Fruit fly (Drosophila melanogaster): ENCODE data around the gene CG14315.

CG14315 gene

DNA sequence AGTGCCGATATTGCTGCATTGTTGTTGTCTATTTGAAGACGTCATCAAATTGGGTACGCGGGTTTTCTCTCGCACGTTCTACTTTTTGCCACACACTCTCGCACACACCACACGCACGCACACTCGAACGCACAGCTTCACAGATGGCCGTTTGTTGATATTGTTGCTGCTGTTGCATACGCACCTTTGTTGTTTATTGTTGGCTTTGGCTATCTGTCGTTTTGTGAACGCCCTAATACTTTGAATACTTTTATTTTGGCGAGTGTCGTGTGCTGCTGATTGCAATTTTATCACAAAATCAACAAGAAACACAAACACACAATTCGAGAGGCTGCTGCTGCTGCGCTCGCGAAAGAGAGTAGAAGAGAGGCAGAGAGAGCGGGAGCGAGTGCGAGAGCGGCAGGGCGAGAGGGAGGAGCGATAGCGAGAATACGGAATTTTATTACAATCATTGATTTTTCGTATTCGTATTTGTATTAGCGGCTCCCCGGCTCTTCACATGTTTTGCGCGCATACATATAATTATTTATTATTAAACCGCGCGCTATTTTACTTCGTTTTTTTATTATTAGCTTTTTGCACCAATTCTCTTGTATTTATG is 40.1 kb downstream of the CG14315 start (continued):
- TF ChIP-seq Atf-2 (GFP tag; optimal IDR thresholded peaks at IDR 0.05), result peak; percentile 22
- no peak for TF ChIP-seq crp (GFP tag; optimal IDR thresholded peaks at IDR 0.05)
- no peak for TF ChIP-seq crol (GFP tag; IDR thresholded peaks at IDR 0.05)
- TF ChIP-seq Dp (GFP tag; optimal IDR thresholded peaks at IDR 0.05), result no peak
- no peak for TF ChIP-seq otp (GFP tag; IDR thresholded peaks at IDR 0.05)
- TF ChIP-seq H2.0 (GFP tag; IDR thresholded peaks at IDR 0.05), result no peak
- TF ChIP-seq kni (GFP tag; optimal IDR thresholded peaks at IDR 0.05), result peak; percentile 62
- TF ChIP-seq ab (GFP tag; optimal IDR thresholded peaks at IDR 0.05), result no peak
- TF ChIP-seq Hand (GFP tag; optimal IDR thresholded peaks at IDR 0.05), result peak; percentile 49
- TF ChIP-seq wdn (GFP tag; IDR thresholded peaks at IDR 0.05), result no peak
- no peak for TF ChIP-seq Hr39 (optimal IDR thresholded peaks at IDR 0.05)
- TF ChIP-seq Dref (GFP tag; IDR thresholded peaks at IDR 0.05), result no peak
- no peak for TF ChIP-seq CG43689 (GFP tag; IDR thresholded peaks at IDR 0.05)
- no peak for TF ChIP-seq vvl (GFP tag; IDR thresholded peaks at IDR 0.05)
- TF ChIP-seq CG6765 (GFP tag; optimal IDR thresholded peaks at IDR 0.05), result peak; percentile 21
- no peak for TF ChIP-seq cas (GFP tag; IDR thresholded peaks at IDR 0.05)
- TF ChIP-seq Ets65A (GFP tag), result no peak
- peak; percentile 50 for TF ChIP-seq ewg (GFP tag; optimal IDR thresholded peaks at IDR 0.05)
- peak; percentile 64 for TF ChIP-seq fd102C (GFP tag; optimal IDR thresholded peaks at IDR 0.05)
- TF ChIP-seq CoRest (tag; optimal IDR thresholded peaks at IDR 0.05), result peak; percentile 7
- no peak for TF ChIP-seq tio (GFP tag; optimal IDR thresholded peaks at IDR 0.05)
- no peak for TF ChIP-seq CG8765 (GFP tag; IDR thresholded peaks at IDR 0.05)
- TF ChIP-seq CG3281 (GFP tag; optimal IDR thresholded peaks at IDR 0.05), result peak; percentile 19
- no peak for TF ChIP-seq CG2199 (GFP tag; IDR thresholded peaks at IDR 0.05)
- TF ChIP-seq CG1603 (tag; optimal IDR thresholded peaks at IDR 0.05), result peak; percentile 64
- no peak for TF ChIP-seq stc (GFP tag; IDR thresholded peaks at IDR 0.05)
- TF ChIP-seq CG7372 (GFP tag; IDR thresholded peaks at IDR 0.05), result no peak
- no peak for TF ChIP-seq klu (GFP tag; IDR thresholded peaks at IDR 0.05)
- TF ChIP-seq CG32767 (GFP tag; IDR thresholded peaks at IDR 0.05), result no peak
- TF ChIP-seq CG18262 (tag; optimal IDR thresholded peaks at IDR 0.05), result peak; percentile 36
- TF ChIP-seq CG8281 (tag; optimal IDR thresholded peaks at IDR 0.05), result no peak
- no peak for TF ChIP-seq CG42726 (GFP tag; IDR thresholded peaks at IDR 0.05; ENCODE audit: partially characterized antibody)
- TF ChIP-seq grau (tag; optimal IDR thresholded peaks at IDR 0.05), result no peak
- TF ChIP-seq bbx (GFP tag; IDR thresholded peaks at IDR 0.05; ENCODE audit: partially characterized antibody), result no peak
- no peak for TF ChIP-seq Fer2 (tag; optimal IDR thresholded peaks at IDR 0.05)
- no peak for TF ChIP-seq nmo (GFP tag; optimal IDR thresholded peaks at IDR 0.05)
- TF ChIP-seq Hmx (GFP tag; optimal IDR thresholded peaks at IDR 0.05), result no peak
- peak; percentile 17 for TF ChIP-seq Kr (GFP tag; optimal IDR thresholded peaks at IDR 0.05)
- peak; percentile 26 for TF ChIP-seq CG11504 (tag; optimal IDR thresholded peaks at IDR 0.05)
- no peak for TF ChIP-seq CG1832 (GFP tag; optimal IDR thresholded peaks at IDR 0.05)
- no peak for TF ChIP-seq tin (GFP tag; optimal IDR thresholded peaks at IDR 0.05)
- peak; percentile 48 for TF ChIP-seq MTF-1 (GFP tag; optimal IDR thresholded peaks at IDR 0.05; ENCODE audit: borderline replicate concordance)
- TF ChIP-seq CG5180 (GFP tag; optimal IDR thresholded peaks at IDR 0.05), result peak; percentile 54
- TF ChIP-seq bowl (GFP tag; IDR thresholded peaks at IDR 0.05), result no peak
- no peak for TF ChIP-seq pum (GFP tag; optimal IDR thresholded peaks at IDR 0.05)
- peak; percentile 56 for TF ChIP-seq CG8924 (tag; optimal IDR thresholded peaks at IDR 0.05)
- no peak for TF ChIP-seq CG11456 (GFP tag; IDR thresholded peaks at IDR 0.05)
- TF ChIP-seq CG4617 (GFP tag; optimal IDR thresholded peaks at IDR 0.05; ENCODE audit: borderline replicate concordance), result no peak
- TF ChIP-seq CHES-1-like (GFP tag; optimal IDR thresholded peaks at IDR 0.05), result peak; percentile 44
- peak; percentile 30 for TF ChIP-seq dmrt99B (tag; optimal IDR thresholded peaks at IDR 0.05)
- TF ChIP-seq CG2116 (GFP tag; optimal IDR thresholded peaks at IDR 0.05), result peak; percentile 47

Measured in whole organism, embryonic.